Worm (Caenorhabditis elegans) whole organism, L4 larva: ENCODE measurements around the gene F54C9.9.

ENCODE experiments used
- aly-2 ChIP-seq: sonication (generic microtip); optimal IDR thresholded peaks from 2 replicates; lab custom pipeline; 2018; ENCODE audit warnings: missing biosample characterization, missing genetic modification characterization
- ama-1 ChIP-seq: fragments of 150-350 bp; optimal IDR thresholded peaks from 2 replicates; lab custom pipeline; 2014; ENCODE audit warnings: inconsistent platforms, mixed read lengths
- ceh-20 ChIP-seq: fragments of 200-800 bp; sonication (Bioruptor generic); IDR thresholded peaks from 2 replicates; pipeline ENCODE4 v1.3.6; 2022; ENCODE audit warnings: missing genetic modification reagents, missing genetic modification characterization, missing compliant biosample characterization
- egl-27 ChIP-seq: sonication (generic microtip); optimal IDR thresholded peaks from 3 replicates; lab custom pipeline; 2017; ENCODE audit warnings: missing biosample characterization, missing genetic modification reagents, missing genetic modification characterization
- mdt-29 ChIP-seq: fragments of 200-800 bp; sonication (Bioruptor generic); IDR thresholded peaks from 2 replicates; pipeline ENCODE4 v1.3.6; 2022; ENCODE audit warnings: missing genetic modification reagents, missing genetic modification characterization, missing compliant biosample characterization
- sdz-12 ChIP-seq: fragments of 200-800 bp; sonication (Bioruptor generic); optimal IDR thresholded peaks from 2 replicates; lab custom pipeline; 2018; ENCODE audit warnings: mild to moderate bottlenecking, missing genetic modification characterization, missing compliant biosample characterization
- set-16 ChIP-seq: fragments of 200-800 bp; sonication (Bioruptor generic); IDR thresholded peaks from 2 replicates; pipeline ENCODE4 v1.3.6; 2022; ENCODE audit warnings: missing genetic modification reagents, missing genetic modification characterization, missing compliant biosample characterization
- snpc-4 ChIP-seq: fragments of 150-350 bp; optimal IDR thresholded peaks from 2 replicates; lab custom pipeline; 2014; ENCODE audit warnings: missing biosample characterization, missing genetic modification characterization

DNA sequence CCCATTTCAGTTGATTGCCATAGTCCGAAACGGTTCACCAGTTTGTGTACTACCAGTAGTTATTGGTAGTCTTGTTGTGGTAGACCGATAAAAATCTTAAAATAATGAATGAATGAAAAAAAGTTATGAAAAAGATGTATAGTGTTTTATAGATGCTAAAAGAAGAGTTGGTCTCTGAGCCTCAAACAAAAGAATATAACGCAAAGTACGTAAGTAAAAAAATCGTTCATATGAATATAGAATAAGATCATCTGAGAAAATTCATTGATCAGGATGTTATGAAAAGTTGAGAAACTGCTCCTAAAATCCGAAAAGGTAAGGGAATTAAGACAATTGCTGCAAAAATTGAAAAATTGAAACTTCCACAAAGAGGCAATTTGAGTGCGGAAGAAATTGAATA lies 39.7 kb downstream of the F54C9.9 start, which contains the start of gene chhy-1:
- no peak for TF ChIP-seq aly-2
- TF ChIP-seq snpc-4 = no peak
- no peak for TF ChIP-seq ama-1 (lab: Kevin White, UChicago)
- TF ChIP-seq ceh-20 = no peak
- TF ChIP-seq sdz-12 (GFP tag; lab: Kevin White, UChicago) = no peak
- TF ChIP-seq mdt-29 = no peak
- TF ChIP-seq set-16 = no peak
- no peak for TF ChIP-seq egl-27 (tag; lab: Kevin White, UChicago)
